Fruit fly (Drosophila melanogaster) whole organism, embryonic: Measurements from ENCODE around the gene Ykt6.

Source experiments
- Adf1 ChIP-seq: fragments of 200-800 bp; sonication (Bioruptor generic); IDR thresholded peaks from 2 replicates; pipeline ENCODE4 v1.3.6; 2022; ENCODE audit warnings: missing biosample characterization, missing genetic modification characterization
- CG11247 ChIP-seq: fragments of 200-800 bp; sonication (Bioruptor generic); IDR thresholded peaks from 2 replicates; pipeline ENCODE4 v1.3.6; 2022; ENCODE audit warnings: missing biosample characterization, missing genetic modification characterization
- CG11398 ChIP-seq: fragments of 200-800 bp; sonication (Bioruptor generic); optimal IDR thresholded peaks from 2 replicates; lab custom pipeline; 2016; ENCODE audit warnings: missing biosample characterization, missing genetic modification characterization
- CG11723 ChIP-seq: fragments of 200-800 bp; sonication (Bioruptor generic); optimal IDR thresholded peaks from 2 replicates; lab custom pipeline; 2017; ENCODE audit warnings: missing biosample characterization, mild to moderate bottlenecking, missing genetic modification characterization
- CG12071 ChIP-seq: fragments of 200-800 bp; sonication (Bioruptor generic); optimal IDR thresholded peaks from 3 replicates; lab custom pipeline; 2018; ENCODE audit warnings: missing biosample characterization, mild to moderate bottlenecking, missing genetic modification characterization
- CG12769 ChIP-seq: fragments of 200-800 bp; sonication (Bioruptor generic); optimal IDR thresholded peaks from 2 replicates; lab custom pipeline; 2019; ENCODE audit warnings: missing biosample characterization, mild to moderate bottlenecking, missing genetic modification characterization, moderate library complexity
- CG13287 ChIP-seq: fragments of 200-800 bp; sonication (Bioruptor generic); IDR thresholded peaks from 2 replicates; pipeline ENCODE4 v1.3.6; 2022; ENCODE audit warnings: missing biosample characterization, missing genetic modification characterization; ENCODE audit not compliant: partially characterized antibody
- CG13424 ChIP-seq: fragments of 200-800 bp; sonication (Bioruptor generic); optimal IDR thresholded peaks from 2 replicates; lab custom pipeline; 2019; ENCODE audit warnings: missing biosample characterization, mild to moderate bottlenecking, missing genetic modification characterization, moderate library complexity
- CG15073 ChIP-seq: fragments of 200-800 bp; sonication (Bioruptor generic); optimal IDR thresholded peaks from 2 replicates; lab custom pipeline; 2016; ENCODE audit warnings: missing biosample characterization, missing genetic modification characterization
- CG1529 ChIP-seq: fragments of 200-800 bp; sonication (Bioruptor generic); optimal IDR thresholded peaks from 3 replicates; lab custom pipeline; 2018; ENCODE audit warnings: missing biosample characterization, missing genetic modification characterization
- CG16813 ChIP-seq: fragments of 200-800 bp; sonication (Bioruptor generic); IDR thresholded peaks from 3 replicates; pipeline ENCODE4 v1.3.6; 2022; ENCODE audit warnings: missing biosample characterization, missing genetic modification characterization; ENCODE audit not compliant: partially characterized antibody
- CG17385 ChIP-seq: fragments of 200-800 bp; sonication (Bioruptor generic); optimal IDR thresholded peaks from 3 replicates; lab custom pipeline; 2018; ENCODE audit warnings: missing biosample characterization, mild to moderate bottlenecking, missing genetic modification characterization
- CG18011 ChIP-seq: fragments of 200-800 bp; sonication (Bioruptor generic); optimal IDR thresholded peaks from 2 replicates; lab custom pipeline; 2017; ENCODE audit warnings: missing biosample characterization, missing genetic modification characterization, mild to moderate bottlenecking, moderate library complexity, missing genotype
- CG18476 ChIP-seq: fragments of 200-800 bp; sonication (Bioruptor generic); optimal IDR thresholded peaks from 2 replicates; lab custom pipeline; 2016; ENCODE audit warnings: missing biosample characterization, mild to moderate bottlenecking, missing genetic modification characterization
- CG31441 ChIP-seq: fragments of 200-800 bp; sonication (Bioruptor generic); IDR thresholded peaks from 2 replicates; pipeline ENCODE4 v1.3.6; 2022; ENCODE audit warnings: missing biosample characterization, missing genetic modification characterization
- CG3847 ChIP-seq: fragments of 200-800 bp; sonication (Bioruptor generic); IDR thresholded peaks from 2 replicates; pipeline ENCODE4 v1.3.6; 2022; ENCODE audit warnings: missing biosample characterization, missing genetic modification characterization
- CG43689 ChIP-seq: fragments of 200-800 bp; sonication (Bioruptor generic); IDR thresholded peaks from 2 replicates; pipeline ENCODE4 v1.3.6; 2022; ENCODE audit warnings: missing biosample characterization, missing genetic modification characterization
- CG5180 ChIP-seq: fragments of 200-800 bp; sonication (Bioruptor generic); optimal IDR thresholded peaks from 3 replicates; lab custom pipeline; 2017; ENCODE audit warnings: missing biosample characterization, missing genetic modification characterization, mild to moderate bottlenecking, moderate library complexity, missing genetic modification reagents
- CG6175 ChIP-seq: fragments of 200-800 bp; sonication (Bioruptor generic); IDR thresholded peaks from 3 replicates; pipeline ENCODE4 v1.3.6; 2022; ENCODE audit warnings: missing biosample characterization, missing genetic modification characterization
- CG7745 ChIP-seq: fragments of 200-800 bp; sonication (Bioruptor generic); optimal IDR thresholded peaks from 2 replicates; lab custom pipeline; 2018; ENCODE audit warnings: missing biosample characterization, mild to moderate bottlenecking, missing genetic modification characterization, moderate library complexity
- Drgx ChIP-seq: fragments of 200-800 bp; sonication (Bioruptor generic); IDR thresholded peaks from 2 replicates; pipeline ENCODE4 v1.3.6; 2022; ENCODE audit warnings: missing biosample characterization, missing genetic modification characterization
- E2f1 ChIP-seq: fragments of 200-800 bp; sonication (Bioruptor generic); IDR thresholded peaks from 2 replicates; pipeline ENCODE4 v1.3.6; 2022; ENCODE audit warnings: missing biosample characterization, missing genetic modification characterization
- Fer3 ChIP-seq: fragments of 200-800 bp; sonication (Bioruptor generic); optimal IDR thresholded peaks from 2 replicates; lab custom pipeline; 2018; ENCODE audit warnings: missing biosample characterization, mild to moderate bottlenecking, missing genetic modification characterization, moderate library complexity
- Gsc ChIP-seq: fragments of 200-800 bp; sonication (Bioruptor generic); IDR thresholded peaks from 2 replicates; pipeline ENCODE4 v1.3.6; 2022; ENCODE audit warnings: missing biosample characterization, missing genetic modification characterization
- Hey ChIP-seq: fragments of 200-800 bp; sonication (Bioruptor generic); optimal IDR thresholded peaks from 3 replicates; lab custom pipeline; 2018; ENCODE audit warnings: missing biosample characterization, mild to moderate bottlenecking, missing genetic modification characterization
- Lhr ChIP-seq: fragments of 200-800 bp; sonication (Bioruptor generic); optimal IDR thresholded peaks from 3 replicates; lab custom pipeline; 2017; ENCODE audit warnings: mild to moderate bottlenecking, missing biosample characterization, missing genetic modification reagents, missing genetic modification characterization
- Mrtf ChIP-seq: fragments of 200-800 bp; sonication (Bioruptor generic); IDR thresholded peaks from 3 replicates; pipeline ENCODE4 v1.3.6; 2022; ENCODE audit warnings: missing biosample characterization, missing genetic modification characterization
- PHDP ChIP-seq: fragments of 200-800 bp; sonication (Bioruptor generic); optimal IDR thresholded peaks from 3 replicates; lab custom pipeline; 2018; ENCODE audit warnings: missing biosample characterization, mild to moderate bottlenecking, missing genetic modification characterization, moderate library complexity
- Side ChIP-seq: fragments of 200-800 bp; sonication (Bioruptor generic); optimal IDR thresholded peaks from 2 replicates; lab custom pipeline; 2016; ENCODE audit warnings: missing biosample characterization, missing genetic modification characterization
- Spps ChIP-seq: fragments of 200-800 bp; sonication (Bioruptor generic); optimal IDR thresholded peaks from 2 replicates; lab custom pipeline; 2018; ENCODE audit warnings: missing biosample characterization, mild to moderate bottlenecking, missing genetic modification characterization
- amos ChIP-seq: fragments of 200-800 bp; sonication (Bioruptor generic); IDR thresholded peaks from 2 replicates; pipeline ENCODE4 v1.3.6; 2022; ENCODE audit warnings: missing biosample characterization, missing genetic modification characterization; ENCODE audit not compliant: partially characterized antibody
- bowl ChIP-seq: fragments of 200-800 bp; sonication (Bioruptor generic); IDR thresholded peaks from 2 replicates; pipeline ENCODE4 v1.3.6; 2022; ENCODE audit warnings: missing biosample characterization, missing genetic modification characterization
- caup ChIP-seq: fragments of 200-800 bp; sonication (Bioruptor generic); optimal IDR thresholded peaks from 3 replicates; lab custom pipeline; 2017; ENCODE audit warnings: missing biosample characterization, mild to moderate bottlenecking, missing genetic modification characterization, moderate library complexity; ENCODE audit not compliant: severe bottlenecking
- fd102C ChIP-seq: fragments of 200-800 bp; sonication (Bioruptor generic); optimal IDR thresholded peaks from 2 replicates; lab custom pipeline; 2018; ENCODE audit warnings: missing biosample characterization, mild to moderate bottlenecking, missing genetic modification characterization, moderate library complexity
- grn ChIP-seq: fragments of 200-800 bp; sonication (Bioruptor generic); optimal IDR thresholded peaks from 3 replicates; lab custom pipeline; 2017; ENCODE audit warnings: missing biosample characterization, missing genetic modification characterization
- jumu ChIP-seq: fragments of 200-800 bp; sonication (Bioruptor generic); optimal IDR thresholded peaks from 3 replicates; lab custom pipeline; 2016; ENCODE audit warnings: missing biosample characterization, missing genetic modification characterization
- kah ChIP-seq: fragments of 200-800 bp; sonication (Bioruptor generic); optimal IDR thresholded peaks from 2 replicates; lab custom pipeline; 2018; ENCODE audit warnings: missing biosample characterization, mild to moderate bottlenecking, missing genetic modification characterization
- ken ChIP-seq: fragments of 200-800 bp; sonication (Bioruptor generic); IDR thresholded peaks from 3 replicates; pipeline ENCODE4 v1.3.6; 2022; ENCODE audit warnings: missing biosample characterization, missing genetic modification characterization
- nmo ChIP-seq: fragments of 200-800 bp; sonication (Bioruptor generic); optimal IDR thresholded peaks from 2 replicates; lab custom pipeline; 2018; ENCODE audit warnings: missing biosample characterization, mild to moderate bottlenecking, missing genetic modification characterization, moderate library complexity
- org-1 ChIP-seq: fragments of 200-800 bp; sonication (Bioruptor generic); optimal IDR thresholded peaks from 2 replicates; lab custom pipeline; 2017; ENCODE audit warnings: missing biosample characterization, missing genetic modification characterization
- prd ChIP-seq, 3 experiments: fragments of >200 bp in 2 of 3; fragments of 200-800 bp in 1 of 3; sonication (Bioruptor generic) in 1 of 3; optimal IDR thresholded peaks in 2 of 3; IDR thresholded peaks in 1 of 3; 2 replicates in 2 of 3; 3 replicates in 1 of 3; pipeline versions ENCODE4 v1.3.6 to Lab custom; 2017 to 2022; ENCODE audit warnings: missing biosample characterization in 1 of 3, missing genetic modification characterization in 1 of 3
- scrt ChIP-seq: fragments of 200-800 bp; sonication (Bioruptor generic); optimal IDR thresholded peaks from 2 replicates; lab custom pipeline; 2018; ENCODE audit warnings: missing biosample characterization, mild to moderate bottlenecking, missing genetic modification characterization, moderate library complexity
- sens ChIP-seq: fragments of 200-800 bp; sonication (Bioruptor generic); peaks from one replicate; lab custom pipeline; 2016; ENCODE audit warnings: missing biosample characterization, missing genetic modification characterization
- sna ChIP-seq: fragments of 200-800 bp; sonication (Bioruptor generic); IDR thresholded peaks from 2 replicates; pipeline ENCODE4 v1.3.6; 2022; ENCODE audit warnings: missing biosample characterization, missing genetic modification characterization; ENCODE audit not compliant: partially characterized antibody
- twi ChIP-seq: fragments of 200-800 bp; optimal IDR thresholded peaks from 2 replicates; lab custom pipeline; 2019; ENCODE audit warnings: missing biosample characterization, mild to moderate bottlenecking, missing genetic modification characterization, moderate library complexity
- unc-4 ChIP-seq: fragments of 200-800 bp; sonication (Bioruptor generic); IDR thresholded peaks from 2 replicates; pipeline ENCODE4 v1.3.6; 2022; ENCODE audit warnings: missing biosample characterization, missing genetic modification characterization; ENCODE audit not compliant: partially characterized antibody
- zen ChIP-seq: fragments of 200-800 bp; sonication (Bioruptor generic); optimal IDR thresholded peaks from 3 replicates; lab custom pipeline; 2018; ENCODE audit warnings: missing biosample characterization, mild to moderate bottlenecking, missing genetic modification characterization, moderate library complexity
- zen2 ChIP-seq: fragments of 200-800 bp; sonication (Bioruptor generic); IDR thresholded peaks from 3 replicates; pipeline ENCODE4 v1.3.6; 2022; ENCODE audit warnings: missing biosample characterization, missing genetic modification characterization; ENCODE audit not compliant: partially characterized antibody

Ykt6 gene

dm6 chrX:7888386-7889024 is 31.7 kb upstream of the Ykt6 start, which contains the start of gene Acat1 (continued):
- TF ChIP-seq CG13424 (tag; lab: Kevin White, UChicago) (peak; percentile 31), CG31441 (GFP tag; lab: Robert Waterston, UW) (0 out of 2 replicates have a peak, but pooled peaks have one; percentile 40), CG11247 (peak; percentile 41; the same call in 1 of the 2 replicates), Spps (tag; lab: Kevin White, UChicago) (peak; percentile 23), CG11398 (no peak), kah (GFP tag; lab: Kevin White, UChicago) (peak; percentile 43), CG17385 (GFP tag; lab: Kevin White, UChicago) (no peak), CG1529 (GFP tag; lab: Kevin White, UChicago) (no peak), PHDP (peak; percentile 61), jumu (peak; percentile 46), CG13287 (GFP tag; lab: Robert Waterston, UW) (peak; percentile 62), Lhr (peak; percentile 27), Hey (no peak), CG43689 (no peak), CG16813 (no peak), prd (optimal IDR thresholded peaks at IDR 0.05; lab: Kevin White, UChicago) (no peak), prd (GFP tag; IDR thresholded peaks at IDR 0.05; lab: Robert Waterston, UW) (peak; percentile 72), org-1 (GFP tag; lab: Kevin White, UChicago) (no peak), zen (tag; lab: Kevin White, UChicago) (peak; percentile 34), caup (GFP tag; lab: Kevin White, UChicago) (peak; percentile 65), ken (GFP tag; lab: Robert Waterston, UW) (peak; percentile 76; the same call in 1 of the 3 replicates), Mrtf (GFP tag; lab: Robert Waterston, UW) (no peak), CG6175 (GFP tag; lab: Robert Waterston, UW) (no peak), unc-4 (GFP tag; lab: Robert Waterston, UW) (peak; percentile 50; the same call in 1 of the 2 replicates), scrt (peak; percentile 91), bowl (GFP tag; lab: Robert Waterston, UW) (no peak), amos (GFP tag; lab: Robert Waterston, UW) (peak; percentile 46; the same call in 1 of the 2 replicates), fd102C (no peak), E2f1 (GFP tag; lab: Robert Waterston, UW) (peak; percentile 22; the same call in 1 of the 2 replicates), CG11723 (GFP tag; lab: Kevin White, UChicago) (no peak), CG15073 (GFP tag; lab: Kevin White, UChicago) (no peak), Drgx (GFP tag; lab: Robert Waterston, UW) (peak; percentile 62), CG12769 (tag; lab: Kevin White, UChicago) (no peak), sna (GFP tag; lab: Robert Waterston, UW) (0 out of 2 replicates have a peak, but pooled peaks have one; percentile 29), Gsc (GFP tag; lab: Robert Waterston, UW) (no peak), Side (GFP tag; lab: Kevin White, UChicago) (peak; percentile 33), twi (no peak), CG5180 (GFP tag; lab: Kevin White, UChicago) (no peak), CG7745 (tag; lab: Kevin White, UChicago) (no peak), Fer3 (tag; lab: Kevin White, UChicago) (peak; percentile 49), grn (GFP tag; lab: Kevin White, UChicago) (no peak), CG12071 (no peak), CG18476 (GFP tag; lab: Kevin White, UChicago) (peak; percentile 64), CG18011 (GFP tag; lab: Kevin White, UChicago) (peak; percentile 54), Adf1 (GFP tag; lab: Robert Waterston, UW) (no peak), CG3847 (GFP tag; lab: Robert Waterston, UW) (peak; percentile 53; the same call in 1 of the 2 replicates), sens (GFP tag; lab: Kevin White, UChicago) (peak; percentile 96), nmo (peak; percentile 66), zen2 (GFP tag; lab: Robert Waterston, UW) (no peak)
